Fruit fly (Drosophila melanogaster): ENCODE data around the gene CG3225.

- no peak for TF ChIP-seq CG8478 (optimal IDR thresholded peaks at IDR 0.05)
- no peak for TF ChIP-seq psq (optimal IDR thresholded peaks at IDR 0.05)
- no peak for TF ChIP-seq Dll (optimal IDR thresholded peaks at IDR 0.05)
- no peak for TF ChIP-seq usp (GFP tag; optimal IDR thresholded peaks at IDR 0.05)
- TF ChIP-seq pan (optimal IDR thresholded peaks at IDR 0.05), result no peak
These were observed at the start of gene CG3225 for dm6 chr2L:4818056-4818455.
